Fruit fly (Drosophila melanogaster): ENCODE results near the gene CG10560.
A peak's percentile ranks its signal among the peaks of the same experiment; 100 is the strongest.

The CG10560 gene

dm6 chr3R:25295320-25296020 lies 24.4 kb downstream of the CG10560 start, which contains the start of gene CG31102:
Gene CG31102, minus strand, starts transcription at chr3R:25295594.
- peak; percentile 73 for TF ChIP-seq Hr96 (GFP tag; optimal IDR thresholded peaks at IDR 0.05)
- peak; percentile 85 for TF ChIP-seq Mnt (GFP tag; optimal IDR thresholded peaks at IDR 0.05)
- peak; percentile 31 for TF ChIP-seq toe (GFP tag; optimal IDR thresholded peaks at IDR 0.05)
- no peak for TF ChIP-seq CG1620 (GFP tag; optimal IDR thresholded peaks at IDR 0.05)
- TF ChIP-seq CG12768 (GFP tag; optimal IDR thresholded peaks at IDR 0.05) = peak; percentile 52
- TF ChIP-seq bab1 (GFP tag; optimal IDR thresholded peaks at IDR 0.05) = no peak
- TF ChIP-seq kay (GFP tag; ENCODE audit: borderline replicate concordance) = peak; percentile 75
- peak; percentile 91 for TF ChIP-seq cic (GFP tag; optimal IDR thresholded peaks at IDR 0.05)
- no peak for TF ChIP-seq CG7045 (GFP tag; optimal IDR thresholded peaks at IDR 0.05)
- TF ChIP-seq CG33017 (tag; optimal IDR thresholded peaks at IDR 0.05) = peak; percentile 53

- TF ChIP-seq CG1620 (GFP tag; optimal IDR thresholded peaks at IDR 0.05) (no peak), Mnt (GFP tag; optimal IDR thresholded peaks at IDR 0.05) (peak; percentile 90), toe (GFP tag; optimal IDR thresholded peaks at IDR 0.05) (peak; percentile 41), cic (GFP tag; optimal IDR thresholded peaks at IDR 0.05) (peak; percentile 92), CG33017 (tag; optimal IDR thresholded peaks at IDR 0.05) (peak; percentile 83), tj (GFP tag; optimal IDR thresholded peaks at IDR 0.05) (peak; percentile 18), CG5204 (GFP tag; optimal IDR thresholded peaks at IDR 0.05) (no peak), Hr96 (GFP tag; optimal IDR thresholded peaks at IDR 0.05) (no peak), bab1 (GFP tag; optimal IDR thresholded peaks at IDR 0.05) (peak; percentile 84), Clk (GFP tag; optimal IDR thresholded peaks at IDR 0.05) (no peak), Crg-1 (GFP tag; optimal IDR thresholded peaks at IDR 0.05) (no peak), CG7045 (GFP tag; optimal IDR thresholded peaks at IDR 0.05) (peak; percentile 62), cnc (optimal IDR thresholded peaks at IDR 0.05) (peak in 1 of 2 experiments; percentile 57), kay (GFP tag; ENCODE audit: borderline replicate concordance) (peak; percentile 89), CG7101 (tag; optimal IDR thresholded peaks at IDR 0.05) (peak; percentile 60), CG11617 (GFP tag; optimal IDR thresholded peaks at IDR 0.05) (peak; percentile 53), CG12768 (GFP tag; optimal IDR thresholded peaks at IDR 0.05) (peak; percentile 80), pad (GFP tag; optimal IDR thresholded peaks at IDR 0.05) (peak; percentile 35), CG14711 (tag; optimal IDR thresholded peaks at IDR 0.05) (peak; percentile 29), ovo (GFP tag; optimal IDR thresholded peaks at IDR 0.05) (peak; percentile 41)
These were observed 27.0 kb downstream of the CG10560 start, which contains the start of gene CG31098 for dm6 chr3R:25292864-25293284. Gene CG31098, minus strand, starts transcription at chr3R:25292977.

dm6 chr3R:25289589-25289988 lies 30.3 kb downstream of the CG10560 start, which contains the start of gene CG11893:
Gene CG11893, plus strand, starts transcription at chr3R:25289889.
- no peak for TF ChIP-seq CG7101 (tag; optimal IDR thresholded peaks at IDR 0.05)
- TF ChIP-seq bab1 (GFP tag; optimal IDR thresholded peaks at IDR 0.05) = no peak
- no peak for TF ChIP-seq cic (GFP tag; optimal IDR thresholded peaks at IDR 0.05)
- no peak for TF ChIP-seq Hr96 (GFP tag; optimal IDR thresholded peaks at IDR 0.05)
- no peak for TF ChIP-seq ovo (GFP tag; optimal IDR thresholded peaks at IDR 0.05)
- peak; percentile 37 for TF ChIP-seq kay (GFP tag; ENCODE audit: borderline replicate concordance)
- no peak for TF ChIP-seq Clk (GFP tag; optimal IDR thresholded peaks at IDR 0.05)

- no peak for TF ChIP-seq Clk (GFP tag; optimal IDR thresholded peaks at IDR 0.05)
- peak; percentile 13 for TF ChIP-seq CG12768 (GFP tag; optimal IDR thresholded peaks at IDR 0.05)
- TF ChIP-seq kay (GFP tag; ENCODE audit: borderline replicate concordance) = peak; percentile 90
- peak in 1 of 2 experiments; percentile 81 for TF ChIP-seq cnc (optimal IDR thresholded peaks at IDR 0.05)
- TF ChIP-seq bab1 (GFP tag; optimal IDR thresholded peaks at IDR 0.05) = peak; percentile 14
- TF ChIP-seq cic (GFP tag; optimal IDR thresholded peaks at IDR 0.05) = peak; percentile 59
These were observed 32.8 kb downstream of the CG10560 start, which contains the start of gene CG13658 for dm6 chr3R:25287128-25287527. Gene CG13658, plus strand, starts transcription at chr3R:25287474.

dm6 chr3R:25285173-25285572 lies 34.7 kb downstream of the CG10560 start, which contains the start of gene CG31104:
Gene CG31104, plus strand, starts transcription at chr3R:25285473.
- TF ChIP-seq kay (GFP tag; ENCODE audit: borderline replicate concordance) = peak; percentile 87
- TF ChIP-seq CG7101 (tag; optimal IDR thresholded peaks at IDR 0.05) = no peak
- TF ChIP-seq tj (GFP tag; optimal IDR thresholded peaks at IDR 0.05) = no peak
- no peak for TF ChIP-seq ovo (GFP tag; optimal IDR thresholded peaks at IDR 0.05)
- TF ChIP-seq Mnt (GFP tag; optimal IDR thresholded peaks at IDR 0.05) = no peak
- no peak for TF ChIP-seq CG7045 (GFP tag; optimal IDR thresholded peaks at IDR 0.05)
- no peak for TF ChIP-seq CG33017 (tag; optimal IDR thresholded peaks at IDR 0.05)
- TF ChIP-seq CG5204 (GFP tag; optimal IDR thresholded peaks at IDR 0.05) = no peak

- no peak for TF ChIP-seq tj (GFP tag; optimal IDR thresholded peaks at IDR 0.05)
- TF ChIP-seq Clk (GFP tag; optimal IDR thresholded peaks at IDR 0.05) = no peak
- no peak for TF ChIP-seq cnc (optimal IDR thresholded peaks at IDR 0.05)
- no peak for TF ChIP-seq ovo (GFP tag; optimal IDR thresholded peaks at IDR 0.05)
- no peak for TF ChIP-seq kay (GFP tag; ENCODE audit: borderline replicate concordance)
- TF ChIP-seq Hr96 (GFP tag; optimal IDR thresholded peaks at IDR 0.05) = no peak
- TF ChIP-seq CG7101 (tag; optimal IDR thresholded peaks at IDR 0.05) = peak; percentile 14
- no peak for TF ChIP-seq CG7045 (GFP tag; optimal IDR thresholded peaks at IDR 0.05)
- peak; percentile 3 for TF ChIP-seq CG12768 (GFP tag; optimal IDR thresholded peaks at IDR 0.05)
- TF ChIP-seq Crg-1 (GFP tag; optimal IDR thresholded peaks at IDR 0.05) = no peak
- no peak for TF ChIP-seq pad (GFP tag; optimal IDR thresholded peaks at IDR 0.05)
- no peak for TF ChIP-seq CG11617 (GFP tag; optimal IDR thresholded peaks at IDR 0.05)
- TF ChIP-seq CG1620 (GFP tag; optimal IDR thresholded peaks at IDR 0.05) = no peak
- peak; percentile 33 for TF ChIP-seq CG14711 (tag; optimal IDR thresholded peaks at IDR 0.05)
- TF ChIP-seq cic (GFP tag; optimal IDR thresholded peaks at IDR 0.05) = peak; percentile 65
These were observed 36.7 kb downstream of the CG10560 start, which contains the start of gene CG31300 for dm6 chr3R:25283209-25283670. Gene CG31300, plus strand, starts transcription at chr3R:25283620.

Measured in whole organism, adult.